Fruit fly (Drosophila melanogaster) whole organism, prepupa: ENCODE measurements around the gene CG14694.

Experiments
- CG10631 ChIP-seq: fragments of 200-800 bp; sonication (Bioruptor generic); optimal IDR thresholded peaks from 2 replicates; lab custom pipeline; 2016; ENCODE audit warnings: missing biosample characterization, missing genetic modification characterization
- CG11762 ChIP-seq: fragments of 200-800 bp; sonication (Bioruptor generic); optimal IDR thresholded peaks from 3 replicates; lab custom pipeline; 2016; ENCODE audit warnings: missing biosample characterization, missing genetic modification characterization; ENCODE audit not compliant: insufficient read depth
- CG11902 ChIP-seq: fragments of 200-800 bp; sonication (Bioruptor generic); optimal IDR thresholded peaks from 3 replicates; lab custom pipeline; 2016; ENCODE audit warnings: missing biosample characterization, missing genetic modification characterization
- CG15336 ChIP-seq: fragments of 200-800 bp; sonication (Bioruptor generic); IDR thresholded peaks from 2 replicates; pipeline ENCODE4 v1.3.6; 2022; ENCODE audit warnings: missing biosample characterization, missing genetic modification characterization
- CG1621 ChIP-seq: fragments of 200-800 bp; sonication (Bioruptor generic); optimal IDR thresholded peaks from 3 replicates; lab custom pipeline; 2018; ENCODE audit warnings: missing biosample characterization, mild to moderate bottlenecking, missing genetic modification characterization
- CG3032 ChIP-seq: fragments of 200-800 bp; optimal IDR thresholded peaks from 2 replicates; lab custom pipeline; 2019; ENCODE audit warnings: missing biosample characterization, mild to moderate bottlenecking, missing genetic modification characterization, moderate library complexity
- CG31627 ChIP-seq: fragments of 200-800 bp; sonication (Bioruptor generic); optimal IDR thresholded peaks from 3 replicates; lab custom pipeline; 2016; ENCODE audit warnings: missing biosample characterization, missing genetic modification characterization
- CG32006 ChIP-seq: fragments of 200-800 bp; sonication (Bioruptor generic); optimal IDR thresholded peaks from 3 replicates; lab custom pipeline; 2017; ENCODE audit warnings: missing biosample characterization, mild to moderate bottlenecking, missing genetic modification characterization
- CG34406 ChIP-seq: fragments of 200-800 bp; sonication (Bioruptor generic); optimal IDR thresholded peaks from 3 replicates; lab custom pipeline; 2016; ENCODE audit warnings: missing biosample characterization, missing genetic modification characterization
- CG3919 ChIP-seq: fragments of 200-800 bp; sonication (Bioruptor generic); optimal IDR thresholded peaks from 3 replicates; lab custom pipeline; 2016; ENCODE audit warnings: missing biosample characterization, missing genetic modification characterization
- CG4318 ChIP-seq: fragments of 200-800 bp; sonication (Bioruptor generic); optimal IDR thresholded peaks from 3 replicates; lab custom pipeline; 2017; ENCODE audit warnings: missing biosample characterization, mild to moderate bottlenecking, missing genetic modification characterization
- CG6163 ChIP-seq: fragments of 200-800 bp; sonication (Bioruptor generic); IDR thresholded peaks from 3 replicates; pipeline ENCODE4 v1.3.6; 2022; ENCODE audit warnings: missing biosample characterization, missing genetic modification characterization
- CG6276 ChIP-seq: fragments of 200-800 bp; sonication (Bioruptor generic); optimal IDR thresholded peaks from 2 replicates; lab custom pipeline; 2017; ENCODE audit warnings: missing biosample characterization, mild to moderate bottlenecking, missing genetic modification characterization
- CG6792 ChIP-seq: fragments of 200-800 bp; sonication (Bioruptor generic); optimal IDR thresholded peaks from 3 replicates; lab custom pipeline; 2016; ENCODE audit warnings: missing biosample characterization, missing genetic modification characterization
- CG6808 ChIP-seq: fragments of 200-800 bp; sonication (Bioruptor generic); optimal IDR thresholded peaks from 3 replicates; lab custom pipeline; 2017; ENCODE audit warnings: missing biosample characterization, missing genetic modification characterization, mild to moderate bottlenecking, moderate library complexity, missing genetic modification reagents
- CG6854 ChIP-seq: fragments of 200-800 bp; sonication (Bioruptor generic); optimal IDR thresholded peaks from 2 replicates; lab custom pipeline; 2017; ENCODE audit warnings: missing biosample characterization, mild to moderate bottlenecking, missing genetic modification characterization
- CG8319 ChIP-seq: fragments of 200-800 bp; sonication (Bioruptor generic); optimal IDR thresholded peaks from 3 replicates; lab custom pipeline; 2016; ENCODE audit warnings: missing biosample characterization, missing genetic modification characterization
- CG8632 ChIP-seq: fragments of 200-800 bp; sonication (Bioruptor generic); optimal IDR thresholded peaks from 3 replicates; lab custom pipeline; 2016; ENCODE audit warnings: missing biosample characterization, missing genetic modification characterization
- Eip75B ChIP-seq: fragments of 200-800 bp; sonication (Bioruptor generic); optimal IDR thresholded peaks from 3 replicates; lab custom pipeline; 2016; ENCODE audit warnings: missing biosample characterization, missing genetic modification characterization
- Eip93F ChIP-seq: fragments of 200-800 bp; sonication (Bioruptor generic); optimal IDR thresholded peaks from 2 replicates; lab custom pipeline; 2016; ENCODE audit warnings: missing biosample characterization, mild to moderate bottlenecking, missing genetic modification characterization
- Ets21C ChIP-seq: fragments of 200-800 bp; sonication (Bioruptor generic); optimal IDR thresholded peaks from 3 replicates; lab custom pipeline; 2016; ENCODE audit warnings: missing biosample characterization, missing genetic modification characterization
- Ets96B ChIP-seq: fragments of 200-800 bp; optimal IDR thresholded peaks from 2 replicates; lab custom pipeline; 2019; ENCODE audit warnings: missing biosample characterization, mild to moderate bottlenecking, missing genetic modification characterization, moderate library complexity
- Hr38 ChIP-seq: sonication (Bioruptor generic); optimal IDR thresholded peaks from 2 replicates; lab custom pipeline; 2016; ENCODE audit warnings: missing biosample characterization, missing genetic modification characterization
- Hr39 ChIP-seq: fragments of 200-800 bp; sonication (Bioruptor generic); optimal IDR thresholded peaks from 2 replicates; lab custom pipeline; 2016; ENCODE audit warnings: missing biosample characterization, missing genetic modification characterization
- Lpt ChIP-seq: fragments of 200-800 bp; sonication (Bioruptor generic); optimal IDR thresholded peaks from 3 replicates; lab custom pipeline; 2016; ENCODE audit warnings: missing biosample characterization, missing genetic modification characterization
- Met ChIP-seq: fragments of 200-800 bp; sonication (Bioruptor generic); optimal IDR thresholded peaks from 3 replicates; lab custom pipeline; 2016; ENCODE audit warnings: missing biosample characterization, missing genetic modification characterization
- OdsH ChIP-seq: fragments of 200-800 bp; sonication (Bioruptor generic); optimal IDR thresholded peaks from 3 replicates; lab custom pipeline; 2016; ENCODE audit warnings: missing biosample characterization, missing genetic modification characterization
- Smox ChIP-seq: fragments of 200-800 bp; sonication (Bioruptor generic); optimal IDR thresholded peaks from 3 replicates; lab custom pipeline; 2016; ENCODE audit warnings: missing biosample characterization, missing genetic modification characterization
- Sox102F ChIP-seq: fragments of 200-800 bp; sonication (Bioruptor generic); optimal IDR thresholded peaks from 2 replicates; lab custom pipeline; 2016; ENCODE audit warnings: missing biosample characterization, mild to moderate bottlenecking, missing genetic modification characterization
- Sox14 ChIP-seq: fragments of 200-800 bp; sonication (Bioruptor generic); optimal IDR thresholded peaks from 3 replicates; lab custom pipeline; 2016; ENCODE audit warnings: missing biosample characterization, missing genetic modification characterization
- Sox15 ChIP-seq: fragments of 200-800 bp; sonication (Bioruptor generic); optimal IDR thresholded peaks from 3 replicates; lab custom pipeline; 2016; ENCODE audit warnings: missing biosample characterization, missing genetic modification characterization
- achi ChIP-seq: fragments of 200-800 bp; sonication (Bioruptor generic); optimal IDR thresholded peaks from 3 replicates; lab custom pipeline; 2016; ENCODE audit warnings: missing biosample characterization, missing genetic modification characterization
- cyc ChIP-seq: fragments of 200-800 bp; sonication (Bioruptor generic); optimal IDR thresholded peaks from 3 replicates; lab custom pipeline; 2016; ENCODE audit warnings: missing biosample characterization, missing genetic modification characterization
- dac ChIP-seq: fragments of 200-800 bp; sonication (Bioruptor generic); optimal IDR thresholded peaks from 2 replicates; lab custom pipeline; 2017; ENCODE audit warnings: missing biosample characterization, mild to moderate bottlenecking, missing genetic modification characterization
- dsx ChIP-seq: fragments of 200-800 bp; optimal IDR thresholded peaks from 3 replicates; lab custom pipeline; 2019; ENCODE audit warnings: missing biosample characterization, mild to moderate bottlenecking, missing genetic modification characterization, moderate library complexity; ENCODE audit not compliant: poor library complexity, severe bottlenecking
- eg ChIP-seq: fragments of 200-800 bp; sonication (Bioruptor generic); IDR thresholded peaks from 3 replicates; pipeline ENCODE4 v1.3.6; 2022; ENCODE audit warnings: missing biosample characterization, missing genetic modification characterization
- esn ChIP-seq: fragments of 200-800 bp; sonication (Bioruptor generic); optimal IDR thresholded peaks from 2 replicates; lab custom pipeline; 2016; ENCODE audit warnings: missing biosample characterization, mild to moderate bottlenecking, missing genetic modification characterization, moderate library complexity
- fd59A ChIP-seq: fragments of 200-800 bp; sonication (Bioruptor generic); optimal IDR thresholded peaks from 2 replicates; lab custom pipeline; 2017; ENCODE audit warnings: missing biosample characterization, mild to moderate bottlenecking, missing genetic modification characterization, missing genetic modification reagents
- fd85E ChIP-seq: fragments of 200-800 bp; sonication (Bioruptor generic); optimal IDR thresholded peaks from 3 replicates; lab custom pipeline; 2016; ENCODE audit warnings: missing biosample characterization, missing genetic modification characterization
- fkh ChIP-seq: fragments of 200-800 bp; sonication (Bioruptor generic); optimal IDR thresholded peaks from 3 replicates; lab custom pipeline; 2017; ENCODE audit warnings: missing biosample characterization, mild to moderate bottlenecking, missing genetic modification characterization, moderate library complexity
- net ChIP-seq: fragments of 200-800 bp; sonication (Bioruptor generic); optimal IDR thresholded peaks from 3 replicates; lab custom pipeline; 2016; ENCODE audit warnings: missing biosample characterization, missing genetic modification characterization
- pdm3 ChIP-seq: fragments of 200-800 bp; sonication (Bioruptor generic); optimal IDR thresholded peaks from 3 replicates; lab custom pipeline; 2016; ENCODE audit warnings: missing biosample characterization, missing genetic modification characterization
- ss ChIP-seq, 2 experiments: fragments of 200-800 bp; sonication (Bioruptor generic); optimal IDR thresholded peaks; 2 replicates in 1 of 2; 3 replicates in 1 of 2; lab custom pipeline; 2017 to 2018; ENCODE audit warnings: mild to moderate bottlenecking in 2 of 2, missing biosample characterization in 2 of 2, missing genetic modification characterization in 2 of 2, moderate library complexity in 1 of 2
- svp ChIP-seq: fragments of 200-800 bp; sonication (Bioruptor generic); peaks from one replicate; lab custom pipeline; 2016; ENCODE audit warnings: missing biosample characterization, missing genetic modification characterization
- topi ChIP-seq: fragments of 200-800 bp; sonication (Bioruptor generic); optimal IDR thresholded peaks from 3 replicates; lab custom pipeline; 2016; ENCODE audit warnings: missing biosample characterization, missing genetic modification characterization
- vri ChIP-seq: fragments of 200-800 bp; sonication (Bioruptor generic); optimal IDR thresholded peaks from 3 replicates; lab custom pipeline; 2016; ENCODE audit warnings: missing biosample characterization, mild to moderate bottlenecking, missing genetic modification characterization

The CG14694 gene

dm6 chr3R:10842422-10842821 is 17.2 kb downstream of the CG14694 start (continued):
- TF ChIP-seq Ets21C (no peak), achi (GFP tag; lab: Kevin White, UChicago) (peak; percentile 20), fkh (GFP tag; lab: Kevin White, UChicago) (no peak), CG6808 (GFP tag; lab: Kevin White, UChicago) (peak; percentile 44), CG11762 (GFP tag; lab: Kevin White, UChicago) (no peak), dsx (peak; percentile 61), eg (GFP tag; lab: Robert Waterston, UW) (no peak), OdsH (GFP tag; lab: Kevin White, UChicago) (no peak), svp (GFP tag; lab: Kevin White, UChicago) (no peak), CG34406 (GFP tag; lab: Kevin White, UChicago) (no peak), Met (GFP tag; lab: Kevin White, UChicago) (no peak), dac (GFP tag; lab: Kevin White, UChicago) (no peak), CG6276 (no peak), CG6792 (GFP tag; lab: Kevin White, UChicago) (no peak), CG3919 (peak; percentile 24), ss (GFP tag; optimal IDR thresholded peaks at IDR 0.05; lab: Kevin White, UChicago) (peak; percentile 4 to 31), CG15336 (GFP tag; lab: Robert Waterston, UW) (0 out of 2 replicates have a peak, but pooled peaks have one; percentile 12), net (GFP tag; lab: Kevin White, UChicago) (no peak), Eip93F (GFP tag; lab: Kevin White, UChicago) (no peak), Smox (GFP tag; lab: Kevin White, UChicago) (no peak), topi (GFP tag; lab: Kevin White, UChicago) (no peak)

- no peak for TF ChIP-seq OdsH (GFP tag; lab: Kevin White, UChicago)
- TF ChIP-seq Eip75B: no peak
- TF ChIP-seq CG31627 (GFP tag; lab: Kevin White, UChicago): no peak
- TF ChIP-seq Sox102F (GFP tag; lab: Kevin White, UChicago): no peak
- no peak for TF ChIP-seq CG6854 (GFP tag; lab: Kevin White, UChicago)
- TF ChIP-seq Smox (GFP tag; lab: Kevin White, UChicago): no peak
- no peak for TF ChIP-seq Hr39
- no peak for TF ChIP-seq CG6276
- TF ChIP-seq fd85E: no peak
- TF ChIP-seq CG15336 (GFP tag; lab: Robert Waterston, UW): no peak
- TF ChIP-seq CG3919: no peak
- TF ChIP-seq eg (GFP tag; lab: Robert Waterston, UW): no peak
- TF ChIP-seq Lpt (GFP tag; lab: Kevin White, UChicago): no peak
- TF ChIP-seq cyc: no peak
- no peak for TF ChIP-seq Sox14 (GFP tag; lab: Kevin White, UChicago)
- no peak for TF ChIP-seq CG8632 (GFP tag; lab: Kevin White, UChicago)
- TF ChIP-seq vri (GFP tag; lab: Kevin White, UChicago): no peak
- no peak for TF ChIP-seq ss (GFP tag; optimal IDR thresholded peaks at IDR 0.05; lab: Kevin White, UChicago)
Observed at dm6 chr3R:10836924-10837323, 22.7 kb downstream of the CG14694 start.

- TF ChIP-seq pdm3 (GFP tag; lab: Kevin White, UChicago) (peak; percentile 93), Ets96B (peak; percentile 95), fd85E (peak; percentile 89), fd59A (GFP tag; lab: Kevin White, UChicago) (peak; percentile 93), CG8319 (GFP tag; lab: Kevin White, UChicago) (peak; percentile 92), cyc (peak; percentile 95), CG1621 (tag; lab: Kevin White, UChicago) (peak; percentile 94), Hr38 (GFP tag; lab: Kevin White, UChicago) (no peak), CG8632 (GFP tag; lab: Kevin White, UChicago) (peak; percentile 95), CG31627 (GFP tag; lab: Kevin White, UChicago) (peak; percentile 86), CG3032 (tag; lab: Kevin White, UChicago) (peak; percentile 94), CG4318 (GFP tag; lab: Kevin White, UChicago) (peak; percentile 93), topi (GFP tag; lab: Kevin White, UChicago) (peak; percentile 96), CG6276 (peak; percentile 95), dsx (peak; percentile 93), CG10631 (peak; percentile 95), ss (GFP tag; optimal IDR thresholded peaks at IDR 0.05; lab: Kevin White, UChicago) (peak; percentile 95 to 98), CG6163 (peak; percentile 98), CG32006 (GFP tag; lab: Kevin White, UChicago) (peak; percentile 96), achi (GFP tag; lab: Kevin White, UChicago) (peak; percentile 96), Sox102F (GFP tag; lab: Kevin White, UChicago) (peak; percentile 95), CG6792 (GFP tag; lab: Kevin White, UChicago) (peak; percentile 97), Sox15 (GFP tag; lab: Kevin White, UChicago) (peak; percentile 90), CG11902 (GFP tag; lab: Kevin White, UChicago) (peak; percentile 92), Lpt (GFP tag; lab: Kevin White, UChicago) (peak; percentile 97), Smox (GFP tag; lab: Kevin White, UChicago) (peak; percentile 92), CG11762 (GFP tag; lab: Kevin White, UChicago) (peak; percentile 95), esn (GFP tag; lab: Kevin White, UChicago) (peak; percentile 96)
Observed at dm6 chr3R:10834893-10835292, 24.7 kb downstream of the CG14694 start.
